Fruit fly (Drosophila melanogaster): ENCODE measurements around the gene CG43294.

- TF ChIP-seq CTCF (optimal IDR thresholded peaks at IDR 0.05) (peak; percentile 86 to 89), CG8478 (optimal IDR thresholded peaks at IDR 0.05) (no peak)
Observed at dm6 chr3L:12002321-12003248, 44.5 kb downstream of the CG43294 start, which contains the start of the genes Pop2 and CG6928.
